Fruit fly (Drosophila melanogaster) whole organism, wandering third instar larva: ENCODE data around the gene dan.

Experiments
- Abd-B ChIP-seq: fragments of >200 bp; optimal IDR thresholded peaks from 2 replicates; lab custom pipeline; 2017; ENCODE audit warnings: missing biosample characterization, missing genetic modification characterization
- HLH106 ChIP-seq: fragments of 200-800 bp; optimal IDR thresholded peaks from 3 replicates; lab custom pipeline; 2019; ENCODE audit warnings: missing biosample characterization, mild to moderate bottlenecking, missing genetic modification characterization, moderate library complexity
- Hnf4 ChIP-seq: fragments of 200-800 bp; sonication (Bioruptor generic); optimal IDR thresholded peaks from 2 replicates; lab custom pipeline; 2016; ENCODE audit warnings: missing biosample characterization, mild to moderate bottlenecking, missing genetic modification characterization
- Myc ChIP-seq: fragments of >200 bp; optimal IDR thresholded peaks from 2 replicates; lab custom pipeline; 2017
- OdsH ChIP-seq: fragments of 200-800 bp; sonication (Bioruptor generic); optimal IDR thresholded peaks from 2 replicates; lab custom pipeline; 2016; ENCODE audit warnings: missing biosample characterization, mild to moderate bottlenecking, missing genetic modification characterization
- Rel ChIP-seq, 2 experiments: fragments of 200-800 bp; sonication (Bioruptor generic) in 1 of 2; optimal IDR thresholded peaks; 2 replicates in 1 of 2; 3 replicates in 1 of 2; lab custom pipeline; 2016 to 2019; ENCODE audit warnings: mild to moderate bottlenecking in 2 of 2, missing biosample characterization in 2 of 2, missing genetic modification characterization in 2 of 2, moderate library complexity in 1 of 2
- Sp1 ChIP-seq: fragments of 200-800 bp; sonication (Bioruptor generic); optimal IDR thresholded peaks from 3 replicates; lab custom pipeline; 2019; ENCODE audit warnings: missing biosample characterization, mild to moderate bottlenecking, missing genetic modification characterization, moderate library complexity
- foxo ChIP-seq, 2 experiments: fragments of 200-800 bp; sonication (Bioruptor generic); optimal IDR thresholded peaks; 2 replicates in 1 of 2; 3 replicates in 1 of 2; lab custom pipeline; 2016 to 2017; ENCODE audit warnings: missing biosample characterization in 2 of 2, missing genetic modification characterization in 2 of 2
- jim ChIP-seq: fragments of 175-275, 200-325 bp; sonication (Bioruptor generic); optimal IDR thresholded peaks from 2 replicates; lab custom pipeline; 2016; ENCODE audit warnings: missing biosample characterization, mild to moderate bottlenecking, missing genetic modification characterization
- sv ChIP-seq: fragments of 200-800 bp; sonication (Bioruptor generic); optimal IDR thresholded peaks from 3 replicates; lab custom pipeline; 2016; ENCODE audit warnings: missing biosample characterization, missing genetic modification characterization
- tai ChIP-seq: sonication (Bioruptor generic); optimal IDR thresholded peaks from 2 replicates; lab custom pipeline; 2016; ENCODE audit warnings: missing biosample characterization, missing genetic modification characterization
- usp ChIP-seq: fragments of >200 bp; optimal IDR thresholded peaks from 2 replicates; lab custom pipeline; 2017; ENCODE audit warnings: missing biosample characterization, missing genetic modification characterization

DNA sequence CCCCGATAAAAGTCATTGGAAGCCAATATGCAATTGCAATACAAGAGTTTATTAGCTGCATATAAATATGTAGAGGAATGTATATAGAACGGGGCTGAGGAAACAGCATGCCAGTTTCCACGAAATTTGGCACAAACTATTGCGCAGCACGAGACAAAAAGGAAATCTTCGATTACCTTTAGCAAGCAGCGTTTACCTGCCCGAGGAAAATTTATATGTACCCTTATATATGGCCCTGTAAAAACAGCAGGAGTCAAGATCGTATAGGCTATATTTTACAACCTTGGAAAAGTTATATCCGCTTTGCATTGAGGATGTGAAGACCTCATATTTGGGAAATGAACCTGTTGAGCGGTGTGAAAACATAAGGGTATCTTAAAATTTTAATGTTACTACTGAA lies 11.8 kb upstream of the dan start:
- TF ChIP-seq usp, result no peak
- TF ChIP-seq OdsH (GFP tag; lab: Kevin White, UChicago), result no peak
- no peak for TF ChIP-seq Rel (GFP tag; optimal IDR thresholded peaks at IDR 0.05; lab: Kevin White, UChicago)
- no peak for TF ChIP-seq Rel (tag; optimal IDR thresholded peaks at IDR 0.05; lab: Kevin White, UChicago)
- TF ChIP-seq Hnf4 (GFP tag; lab: Kevin White, UChicago), result no peak
- no peak for TF ChIP-seq sv
- TF ChIP-seq Abd-B (GFP tag; lab: Kevin White, UChicago), result no peak
- no peak for TF ChIP-seq foxo (GFP tag; optimal IDR thresholded peaks at IDR 0.05; lab: Kevin White, UChicago)
- TF ChIP-seq jim, result no peak
- no peak for TF ChIP-seq Myc (lab: Kevin White, UChicago)
- TF ChIP-seq HLH106 (tag; lab: Kevin White, UChicago), result no peak
- TF ChIP-seq Sp1 (GFP tag; lab: Kevin White, UChicago), result no peak
- TF ChIP-seq tai (GFP tag; lab: Kevin White, UChicago), result no peak
